Fruit fly (Drosophila melanogaster): ENCODE results near the gene eya.

eya gene

DNA sequence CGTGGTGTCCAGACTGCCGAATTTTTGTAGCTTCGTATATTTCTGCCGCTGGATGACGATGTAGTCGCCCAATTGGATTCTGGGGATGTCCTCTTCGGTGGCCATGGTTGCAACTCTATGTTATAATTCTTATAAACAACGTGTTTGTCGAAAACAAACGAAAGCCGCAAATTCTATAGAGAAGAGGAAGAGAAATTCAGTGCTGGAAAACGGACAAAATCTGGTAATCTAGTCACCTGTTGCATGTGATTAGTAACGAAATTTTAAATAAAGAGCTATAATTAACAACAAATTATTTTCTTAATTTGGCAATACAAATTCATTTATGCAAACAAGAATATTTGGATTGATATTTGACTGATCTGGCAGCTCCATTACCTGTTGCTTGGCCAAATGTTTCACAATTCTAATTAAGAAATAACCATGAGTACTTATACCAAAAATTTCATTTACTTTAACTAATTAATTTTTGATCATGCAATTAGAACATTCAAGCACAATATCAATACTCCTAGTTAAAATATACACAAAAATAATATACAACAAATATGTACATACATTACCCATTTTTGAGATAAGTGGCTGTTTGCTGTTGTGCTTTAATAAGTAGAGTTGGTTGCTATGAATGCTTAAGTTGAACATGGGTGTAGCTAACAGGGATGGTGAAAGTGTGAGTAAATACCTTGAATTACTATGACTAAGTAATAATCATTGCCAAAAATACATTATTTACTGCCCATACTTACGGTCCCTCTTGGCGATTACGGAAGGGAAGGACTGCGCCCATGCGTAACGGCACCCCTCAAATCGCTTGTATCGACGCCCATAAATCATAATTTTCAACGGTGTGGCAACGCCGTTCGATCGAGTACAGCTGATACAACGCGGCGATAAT is 14.9 kb upstream of the eya start, which contains the start of the genes Trmt6 and Ent2 (continued):
- peak; percentile 96 for TF ChIP-seq CG8319 (GFP tag; optimal IDR thresholded peaks at IDR 0.05)
- TF ChIP-seq OdsH (GFP tag; optimal IDR thresholded peaks at IDR 0.05) = peak; percentile 98
- TF ChIP-seq Smox (GFP tag; optimal IDR thresholded peaks at IDR 0.05) = peak; percentile 96
- peak; percentile 98 for TF ChIP-seq Gug (GFP tag; IDR thresholded peaks at IDR 0.05)
- peak; percentile 96 for TF ChIP-seq Ets21C (GFP tag; optimal IDR thresholded peaks at IDR 0.05)
- TF ChIP-seq CG15336 (GFP tag; IDR thresholded peaks at IDR 0.05) = peak; percentile 95
- TF ChIP-seq dac (GFP tag; optimal IDR thresholded peaks at IDR 0.05) = peak; percentile 94
- TF ChIP-seq cyc (GFP tag; optimal IDR thresholded peaks at IDR 0.05) = peak; percentile 99
- peak; percentile 98 for TF ChIP-seq Sox15 (GFP tag; optimal IDR thresholded peaks at IDR 0.05)
- TF ChIP-seq CG6808 (GFP tag; optimal IDR thresholded peaks at IDR 0.05) = peak; percentile 85
- peak; percentile 97 for TF ChIP-seq pdm3 (GFP tag; optimal IDR thresholded peaks at IDR 0.05)
- TF ChIP-seq svp (GFP tag) = peak; percentile 98
- TF ChIP-seq topi (GFP tag; optimal IDR thresholded peaks at IDR 0.05) = peak; percentile 97
- peak; percentile 92 for TF ChIP-seq fd59A (GFP tag; optimal IDR thresholded peaks at IDR 0.05)
- TF ChIP-seq CG1621 (tag; optimal IDR thresholded peaks at IDR 0.05) = peak; percentile 95
- TF ChIP-seq CG10631 (GFP tag; optimal IDR thresholded peaks at IDR 0.05) = peak; percentile 97

DNA sequence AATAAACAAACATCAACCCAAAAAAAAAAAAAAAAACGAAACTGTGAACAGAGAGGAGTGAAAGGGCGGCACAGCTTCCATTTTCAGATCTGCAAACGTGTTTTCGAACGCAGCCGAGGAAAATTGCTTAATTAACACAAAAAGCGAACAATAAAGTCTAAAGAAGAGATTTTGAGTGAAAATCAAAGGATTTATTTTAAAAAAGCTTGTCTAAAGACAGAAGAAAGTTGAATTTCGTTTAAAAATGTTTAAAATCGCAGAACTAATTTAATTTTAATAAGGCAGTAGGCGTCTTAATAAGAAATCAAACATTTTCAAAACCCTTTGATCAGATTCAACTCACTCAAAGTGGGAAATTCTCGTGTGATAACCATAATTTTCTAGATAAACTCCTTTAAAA is 12.4 kb upstream of the eya start, which contains the start of gene COX5BL:
TSS of gene COX5BL (plus strand) at position 301 of the 400 bp plus-strand sequence.
- TF ChIP-seq Hr38 (GFP tag; optimal IDR thresholded peaks at IDR 0.05) (no peak), CG11294 (GFP tag; IDR thresholded peaks at IDR 0.05) (no peak), CG9139 (GFP tag; optimal IDR thresholded peaks at IDR 0.05) (no peak), Hr4 (GFP tag; optimal IDR thresholded peaks at IDR 0.05) (no peak), Eip78C (GFP tag) (no peak), fkh (GFP tag; optimal IDR thresholded peaks at IDR 0.05) (no peak), CG7368 (GFP tag; optimal IDR thresholded peaks at IDR 0.05) (no peak), Eip93F (GFP tag; optimal IDR thresholded peaks at IDR 0.05) (no peak), svp (GFP tag) (no peak), CG6854 (GFP tag; optimal IDR thresholded peaks at IDR 0.05) (no peak), acj6 (GFP tag; optimal IDR thresholded peaks at IDR 0.05) (no peak)

DNA sequence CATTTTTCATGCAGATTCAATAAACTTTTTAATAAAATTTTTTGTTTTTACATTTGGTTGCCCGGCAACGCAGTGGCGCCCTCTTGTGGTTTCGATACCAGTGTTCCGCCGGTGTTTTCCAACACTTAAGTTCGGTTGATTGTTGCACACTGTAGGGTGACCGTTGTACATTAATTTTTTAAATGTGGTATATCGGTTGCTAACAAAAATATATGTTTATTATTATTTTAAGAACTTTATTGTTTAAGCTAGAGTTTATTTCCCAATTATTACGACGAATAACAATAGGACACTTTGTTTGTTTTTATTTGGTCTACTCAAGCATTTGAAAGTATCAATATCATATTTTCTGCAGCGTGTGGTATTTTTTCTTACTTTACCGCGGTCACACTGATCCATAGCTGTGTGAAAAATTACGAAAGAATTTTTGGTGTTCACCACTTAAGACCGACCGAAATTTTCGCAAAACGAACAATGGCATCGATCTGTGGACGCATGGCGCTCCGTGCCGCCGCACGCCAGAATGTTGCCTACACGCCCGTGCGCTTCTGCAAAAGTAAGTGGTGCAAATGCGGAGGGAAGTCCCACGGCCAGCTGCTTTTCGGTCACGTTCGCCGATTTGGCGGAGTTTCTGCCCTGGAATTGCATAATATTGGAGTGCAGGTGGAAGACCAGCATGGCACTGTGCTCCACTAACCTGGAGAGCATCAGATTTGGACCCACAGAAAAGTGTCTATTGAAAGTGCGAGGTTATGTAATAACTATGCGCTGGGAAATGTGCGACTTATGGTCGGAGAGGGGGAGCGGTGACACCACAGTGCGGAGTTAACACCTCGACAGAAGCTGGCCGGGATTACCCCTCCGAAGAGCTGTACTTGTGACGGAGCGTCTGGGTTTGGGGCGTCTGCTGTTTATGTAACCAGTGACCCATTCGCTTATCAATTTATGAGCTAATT is 10.9 kb upstream of the eya start, which contains the start of the genes IFT52 and COX5B:
TSS of gene IFT52 (minus strand) at position 74 of the 956 bp plus-strand sequence.
TSS of gene COX5B (plus strand) at position 372 of the 956 bp plus-strand sequence.
- no peak for TF ChIP-seq CG7368 (GFP tag; optimal IDR thresholded peaks at IDR 0.05)
- no peak for TF ChIP-seq Ets21C (GFP tag; optimal IDR thresholded peaks at IDR 0.05)
- TF ChIP-seq CG6854 (GFP tag; optimal IDR thresholded peaks at IDR 0.05) = no peak
- TF ChIP-seq CG9139 (GFP tag; optimal IDR thresholded peaks at IDR 0.05) = no peak
- no peak for TF ChIP-seq CG11294 (GFP tag; IDR thresholded peaks at IDR 0.05)
- TF ChIP-seq pdm3 (GFP tag; optimal IDR thresholded peaks at IDR 0.05) = no peak
- peak; percentile 58 for TF ChIP-seq CG11902 (GFP tag; optimal IDR thresholded peaks at IDR 0.05)
- TF ChIP-seq cyc (GFP tag; optimal IDR thresholded peaks at IDR 0.05) = peak; percentile 78
- no peak for TF ChIP-seq esn (GFP tag; optimal IDR thresholded peaks at IDR 0.05)
- no peak for TF ChIP-seq OdsH (GFP tag; optimal IDR thresholded peaks at IDR 0.05)
- no peak for TF ChIP-seq svp (GFP tag)
- peak; percentile 3 for TF ChIP-seq Sox14 (GFP tag; optimal IDR thresholded peaks at IDR 0.05)
- peak; percentile 60 for TF ChIP-seq CG31627 (GFP tag; optimal IDR thresholded peaks at IDR 0.05)
- no peak for TF ChIP-seq Lpt (GFP tag; optimal IDR thresholded peaks at IDR 0.05)
- no peak for TF ChIP-seq dac (GFP tag; optimal IDR thresholded peaks at IDR 0.05)
- peak; percentile 60 for TF ChIP-seq topi (GFP tag; optimal IDR thresholded peaks at IDR 0.05)
- TF ChIP-seq Sox102F (GFP tag; optimal IDR thresholded peaks at IDR 0.05) = peak; percentile 19
- TF ChIP-seq Hr38 (GFP tag; optimal IDR thresholded peaks at IDR 0.05) = no peak
- no peak for TF ChIP-seq lz (GFP tag; optimal IDR thresholded peaks at IDR 0.05)
- TF ChIP-seq CG8632 (GFP tag; optimal IDR thresholded peaks at IDR 0.05) = no peak
- peak; percentile 9 for TF ChIP-seq achi (GFP tag; optimal IDR thresholded peaks at IDR 0.05)
- TF ChIP-seq ss (GFP tag; optimal IDR thresholded peaks at IDR 0.05) = no peak
- peak; percentile 51 for TF ChIP-seq acj6 (GFP tag; optimal IDR thresholded peaks at IDR 0.05)
- no peak for TF ChIP-seq dsx (GFP tag; optimal IDR thresholded peaks at IDR 0.05; ENCODE audit: poor library complexity, severe bottlenecking)
- TF ChIP-seq CG4318 (GFP tag; optimal IDR thresholded peaks at IDR 0.05) = no peak
- TF ChIP-seq Ets96B (tag; optimal IDR thresholded peaks at IDR 0.05) = no peak
- peak; percentile 20 for TF ChIP-seq Smox (GFP tag; optimal IDR thresholded peaks at IDR 0.05)
- TF ChIP-seq CG6276 (GFP tag; optimal IDR thresholded peaks at IDR 0.05) = no peak
- no peak for TF ChIP-seq eg (GFP tag; IDR thresholded peaks at IDR 0.05)
- peak; percentile 81 for TF ChIP-seq Eip78C (GFP tag)
- no peak for TF ChIP-seq salr (GFP tag; optimal IDR thresholded peaks at IDR 0.05)

Data from whole organism, prepupa.